Fruit fly (Drosophila melanogaster) whole organism, embryonic: ENCODE results near the gene ETHR.

ENCODE experiments used
- Adf1 ChIP-seq: fragments of 200-800 bp; sonication (Bioruptor generic); IDR thresholded peaks from 2 replicates; pipeline ENCODE4 v1.3.6; 2022; ENCODE audit warnings: missing biosample characterization, missing genetic modification characterization
- CG10543 ChIP-seq: fragments of 200-800 bp; sonication (Bioruptor generic); optimal IDR thresholded peaks from 3 replicates; lab custom pipeline; 2017; ENCODE audit warnings: missing biosample characterization, mild to moderate bottlenecking, missing genetic modification characterization, moderate library complexity
- CG13424 ChIP-seq: fragments of 200-800 bp; sonication (Bioruptor generic); optimal IDR thresholded peaks from 2 replicates; lab custom pipeline; 2019; ENCODE audit warnings: missing biosample characterization, mild to moderate bottlenecking, missing genetic modification characterization, moderate library complexity
- CG1529 ChIP-seq: fragments of 200-800 bp; sonication (Bioruptor generic); optimal IDR thresholded peaks from 3 replicates; lab custom pipeline; 2018; ENCODE audit warnings: missing biosample characterization, missing genetic modification characterization
- CG15601 ChIP-seq: fragments of 200-800 bp; sonication (Bioruptor generic); optimal IDR thresholded peaks from 3 replicates; lab custom pipeline; 2019; ENCODE audit warnings: missing biosample characterization, mild to moderate bottlenecking, missing genetic modification characterization, moderate library complexity
- CG2116 ChIP-seq: fragments of 200-800 bp; sonication (Bioruptor generic); optimal IDR thresholded peaks from 3 replicates; lab custom pipeline; 2018; ENCODE audit warnings: missing biosample characterization, mild to moderate bottlenecking, missing genetic modification characterization
- CG33213 ChIP-seq: fragments of 200-800 bp; sonication (Bioruptor generic); optimal IDR thresholded peaks from 3 replicates; lab custom pipeline; 2016; ENCODE audit warnings: missing biosample characterization, missing genetic modification characterization
- CG4328 ChIP-seq: fragments of 200-800 bp; sonication (Bioruptor generic); optimal IDR thresholded peaks from 3 replicates; lab custom pipeline; 2017; ENCODE audit warnings: missing biosample characterization, missing genetic modification reagents, missing genetic modification characterization
- CG4820 ChIP-seq: fragments of 200-800 bp; sonication (Bioruptor generic); optimal IDR thresholded peaks from 3 replicates; lab custom pipeline; 2016; ENCODE audit warnings: missing biosample characterization, missing genetic modification characterization
- CG4854 ChIP-seq: fragments of 200-800 bp; sonication (Bioruptor generic); optimal IDR thresholded peaks from 2 replicates; lab custom pipeline; 2016; ENCODE audit warnings: missing biosample characterization, missing genetic modification characterization, inconsistent platforms
- CG5953 ChIP-seq: fragments of 200-800 bp; sonication (Bioruptor generic); IDR thresholded peaks from 2 replicates; pipeline ENCODE4 v1.3.6; 2022; ENCODE audit warnings: missing biosample characterization, missing genetic modification characterization
- CG6254 ChIP-seq: fragments of 200-800 bp; sonication (Bioruptor generic); optimal IDR thresholded peaks from 3 replicates; lab custom pipeline; 2017; ENCODE audit warnings: mild to moderate bottlenecking, missing biosample characterization, missing genetic modification reagents, missing genetic modification characterization
- CG6272 ChIP-seq: fragments of 200-800 bp; sonication (Bioruptor generic); IDR thresholded peaks from 2 replicates; pipeline ENCODE4 v1.3.6; 2022; ENCODE audit warnings: missing biosample characterization, missing genetic modification characterization
- CG7271 ChIP-seq: fragments of 200-800 bp; sonication (Bioruptor generic); optimal IDR thresholded peaks from 2 replicates; lab custom pipeline; 2018; ENCODE audit warnings: missing biosample characterization, mild to moderate bottlenecking, missing genetic modification characterization, moderate library complexity
- CG7786 ChIP-seq: fragments of 200-800 bp; sonication (Bioruptor generic); optimal IDR thresholded peaks from 2 replicates; lab custom pipeline; 2016; ENCODE audit warnings: missing biosample characterization, missing genetic modification characterization
- CG7987 ChIP-seq: fragments of 200-800 bp; sonication (Bioruptor generic); optimal IDR thresholded peaks from 2 replicates; lab custom pipeline; 2018; ENCODE audit warnings: missing biosample characterization, mild to moderate bottlenecking, missing genetic modification characterization, moderate library complexity
- CG9437 ChIP-seq: fragments of 200-800 bp; sonication (Bioruptor generic); optimal IDR thresholded peaks from 2 replicates; lab custom pipeline; 2018; ENCODE audit warnings: missing biosample characterization, mild to moderate bottlenecking, missing genetic modification characterization
- Chrac-16 ChIP-seq: fragments of 200-800 bp; sonication (Bioruptor generic); optimal IDR thresholded peaks from 3 replicates; lab custom pipeline; 2016; ENCODE audit warnings: missing biosample characterization, missing genetic modification characterization
- D ChIP-seq, 2 experiments: fragments of 200-800 bp in 1 of 2; fragments of >200 bp in 1 of 2; sonication (Bioruptor generic) in 1 of 2; optimal IDR thresholded peaks; 2 replicates in 1 of 2; 3 replicates in 1 of 2; lab custom pipeline; 2017; ENCODE audit warnings: mild to moderate bottlenecking in 1 of 2, missing biosample characterization in 1 of 2, missing genetic modification characterization in 1 of 2, missing genetic modification reagents in 1 of 2
- Drgx ChIP-seq: fragments of 200-800 bp; sonication (Bioruptor generic); IDR thresholded peaks from 2 replicates; pipeline ENCODE4 v1.3.6; 2022; ENCODE audit warnings: missing biosample characterization, missing genetic modification characterization
- Gug ChIP-seq: fragments of 200-800 bp; sonication (Bioruptor generic); IDR thresholded peaks from 4 replicates; pipeline ENCODE4 v1.3.6; 2022; ENCODE audit warnings: missing biosample characterization, missing genetic modification characterization
- HmgD ChIP-seq: fragments of 200-800 bp; sonication (Bioruptor generic); optimal IDR thresholded peaks from 3 replicates; lab custom pipeline; 2016; ENCODE audit warnings: missing biosample characterization, missing genetic modification characterization
- Kr ChIP-seq: fragments of 200-800 bp; sonication (Bioruptor generic); optimal IDR thresholded peaks from 2 replicates; lab custom pipeline; 2017; ENCODE audit warnings: missing biosample characterization, mild to moderate bottlenecking, missing genetic modification characterization
- MTF-1 ChIP-seq: fragments of 200-800 bp; sonication (Bioruptor generic); optimal IDR thresholded peaks from 2 replicates; lab custom pipeline; 2018; ENCODE audit warnings: missing biosample characterization, mild to moderate bottlenecking, missing genetic modification characterization, borderline replicate concordance
- Poxn ChIP-seq: fragments of 200-800 bp; sonication (Bioruptor generic); IDR thresholded peaks from 2 replicates; pipeline ENCODE4 v1.3.6; 2022; ENCODE audit warnings: missing biosample characterization, missing genetic modification characterization
- Scr ChIP-seq: fragments of 200-800 bp; sonication (Bioruptor generic); IDR thresholded peaks from 2 replicates; pipeline ENCODE4 v1.3.6; 2022; ENCODE audit warnings: missing biosample characterization, missing genetic modification characterization; ENCODE audit not compliant: partially characterized antibody
- Sry-δ ChIP-seq: fragments of 200-800 bp; sonication (Bioruptor generic); optimal IDR thresholded peaks from 2 replicates; lab custom pipeline; 2016; ENCODE audit warnings: missing biosample characterization, missing genetic modification characterization
- Tbp ChIP-seq: fragments of >200 bp; optimal IDR thresholded peaks from 2 replicates; lab custom pipeline; 2018; ENCODE audit warnings: missing biosample characterization, missing genetic modification characterization
- abd-A ChIP-seq: fragments of 200-800 bp; sonication (Bioruptor generic); optimal IDR thresholded peaks from 3 replicates; lab custom pipeline; 2019; ENCODE audit warnings: missing biosample characterization, mild to moderate bottlenecking, missing genetic modification characterization, moderate library complexity
- az2 ChIP-seq: fragments of 200-800 bp; sonication (Bioruptor generic); optimal IDR thresholded peaks from 3 replicates; lab custom pipeline; 2016; ENCODE audit warnings: missing biosample characterization, missing genetic modification characterization
- bcd ChIP-seq: fragments of 200-800 bp; sonication (Bioruptor generic); optimal IDR thresholded peaks from 2 replicates; lab custom pipeline; 2017; ENCODE audit warnings: missing biosample characterization, mild to moderate bottlenecking, missing genetic modification characterization
- btn ChIP-seq: fragments of 200-800 bp; sonication (Bioruptor generic); optimal IDR thresholded peaks from 2 replicates; lab custom pipeline; 2016; ENCODE audit warnings: missing biosample characterization, missing genetic modification characterization
- crp ChIP-seq, 2 experiments: fragments of 200-800 bp; sonication (Bioruptor generic); optimal IDR thresholded peaks; 2 replicates in 1 of 2; 3 replicates in 1 of 2; lab custom pipeline; 2017; ENCODE audit warnings: missing biosample characterization in 2 of 2, missing genetic modification characterization in 2 of 2, mild to moderate bottlenecking in 1 of 2, moderate library complexity in 1 of 2
- cwo ChIP-seq: fragments of 200-800 bp; sonication (Bioruptor generic); optimal IDR thresholded peaks from 3 replicates; lab custom pipeline; 2017; ENCODE audit warnings: missing biosample characterization, missing genetic modification characterization, mild to moderate bottlenecking, moderate library complexity, missing genetic modification reagents
- dysf ChIP-seq: fragments of 200-800 bp; sonication (Bioruptor generic); IDR thresholded peaks from 3 replicates; pipeline ENCODE4 v1.3.6; 2022; ENCODE audit warnings: missing biosample characterization, missing genetic modification characterization
- ewg ChIP-seq: fragments of 200-800 bp; sonication (Bioruptor generic); optimal IDR thresholded peaks from 3 replicates; lab custom pipeline; 2017; ENCODE audit warnings: mild to moderate bottlenecking, missing biosample characterization, missing genetic modification reagents, missing genetic modification characterization
- luna ChIP-seq: fragments of 200-800 bp; sonication (Bioruptor generic); optimal IDR thresholded peaks from 2 replicates; lab custom pipeline; 2016; ENCODE audit warnings: missing biosample characterization, missing genetic modification characterization
- mam ChIP-seq: fragments of 200-800 bp; sonication (Bioruptor generic); optimal IDR thresholded peaks from 3 replicates; lab custom pipeline; 2016; ENCODE audit warnings: missing biosample characterization, missing genetic modification characterization
- pfk ChIP-seq: fragments of 200-800 bp; sonication (Bioruptor generic); optimal IDR thresholded peaks from 2 replicates; lab custom pipeline; 2018; ENCODE audit warnings: missing biosample characterization, mild to moderate bottlenecking, missing genetic modification characterization, moderate library complexity
- pita ChIP-seq: fragments of 200-800 bp; sonication (Bioruptor generic); optimal IDR thresholded peaks from 2 replicates; lab custom pipeline; 2017; ENCODE audit warnings: missing biosample characterization, mild to moderate bottlenecking, missing genetic modification characterization
- sc ChIP-seq, 3 experiments: fragments of >200 bp in 2 of 3; fragments of 200-800 bp in 1 of 3; sonication (Bioruptor generic) in 1 of 3; optimal IDR thresholded peaks; 2 replicates in 2 of 3; 3 replicates in 1 of 3; lab custom pipeline; 2017; ENCODE audit warnings: mild to moderate bottlenecking in 1 of 3, missing biosample characterization in 1 of 3, missing genetic modification characterization in 1 of 3, missing genetic modification reagents in 1 of 3
- sens ChIP-seq: fragments of 200-800 bp; sonication (Bioruptor generic); peaks from one replicate; lab custom pipeline; 2016; ENCODE audit warnings: missing biosample characterization, missing genetic modification characterization
- slbo ChIP-seq: fragments of 200-800 bp; sonication (Bioruptor generic); IDR thresholded peaks from 2 replicates; pipeline ENCODE4 v1.3.6; 2022; ENCODE audit warnings: missing biosample characterization, missing genetic modification characterization
- sr ChIP-seq: fragments of 200-800 bp; sonication (Bioruptor generic); IDR thresholded peaks from 3 replicates; pipeline ENCODE4 v1.3.6; 2022; ENCODE audit warnings: missing biosample characterization, missing genetic modification characterization
- sug ChIP-seq: fragments of 200-800 bp; optimal IDR thresholded peaks from 2 replicates; lab custom pipeline; 2019; ENCODE audit warnings: missing biosample characterization, mild to moderate bottlenecking, missing genetic modification characterization, moderate library complexity
- tio ChIP-seq: fragments of 200-800 bp; sonication (Bioruptor generic); optimal IDR thresholded peaks from 2 replicates; lab custom pipeline; 2017; ENCODE audit warnings: missing biosample characterization, missing genetic modification characterization, inconsistent platforms
- tup ChIP-seq: fragments of 200-800 bp; sonication (Bioruptor generic); optimal IDR thresholded peaks from 2 replicates; lab custom pipeline; 2016; ENCODE audit warnings: missing biosample characterization, mild to moderate bottlenecking, missing genetic modification characterization, moderate library complexity
- z ChIP-seq: fragments of 200-800 bp; sonication (Bioruptor generic); IDR thresholded peaks from 3 replicates; pipeline ENCODE4 v1.3.6; 2022; ENCODE audit warnings: missing biosample characterization, missing genetic modification characterization

ETHR gene

DNA sequence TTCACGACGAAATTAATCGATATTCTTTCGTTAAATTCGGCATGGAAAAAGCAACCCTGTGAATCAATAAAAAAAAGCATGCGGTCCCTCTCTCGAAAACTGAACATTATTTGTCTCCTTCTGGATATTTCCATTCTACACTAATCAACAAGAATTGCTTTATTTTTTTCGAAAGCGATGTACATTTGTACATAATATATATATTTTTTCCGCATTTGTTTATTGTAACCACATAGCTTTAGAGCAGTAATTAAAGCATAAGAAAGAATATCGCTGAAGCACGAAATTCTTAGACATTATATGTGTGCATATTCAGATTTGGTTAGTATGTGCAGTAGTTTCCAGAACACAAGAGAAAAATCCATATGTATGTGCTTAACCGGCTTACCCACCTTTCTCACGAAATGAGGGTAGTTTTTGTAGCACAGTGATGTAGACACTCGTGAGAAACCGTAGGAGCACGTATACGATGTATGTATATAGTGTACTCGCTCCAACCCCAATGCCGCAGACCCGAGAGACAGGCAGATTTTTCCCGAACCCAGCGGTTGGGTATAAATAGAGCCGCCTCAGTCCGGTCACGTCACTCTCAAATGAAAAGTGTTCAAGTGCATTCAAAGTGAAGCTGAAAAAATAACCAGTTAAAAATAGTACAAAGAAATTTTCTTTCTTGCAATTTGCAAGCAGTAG, 49.4 kb downstream of the ETHR start (continued):
- peak; percentile 90 for TF ChIP-seq cwo
- TF ChIP-seq Sry-δ (GFP tag; lab: Kevin White, UChicago), result peak; percentile 36
- no peak for TF ChIP-seq pita (GFP tag; lab: Kevin White, UChicago)
- TF ChIP-seq CG4328 (GFP tag; lab: Kevin White, UChicago), result peak; percentile 60
- peak; percentile 87 for TF ChIP-seq sug (tag; lab: Kevin White, UChicago)
- peak; percentile 54 for TF ChIP-seq CG4854 (GFP tag; lab: Kevin White, UChicago)
- peak; percentile 25 for TF ChIP-seq CG33213
- TF ChIP-seq CG5953 (GFP tag; lab: Robert Waterston, UW), result no peak
- TF ChIP-seq Chrac-16, result peak; percentile 87
- no peak for TF ChIP-seq z (GFP tag; lab: Robert Waterston, UW)
- TF ChIP-seq Tbp (GFP tag; lab: Kevin White, UChicago), result peak; percentile 89
- peak; percentile 59 for TF ChIP-seq CG4820
- TF ChIP-seq CG2116 (GFP tag; lab: Kevin White, UChicago), result peak; percentile 100
- TF ChIP-seq tup, result peak; percentile 49
- TF ChIP-seq sr (GFP tag; lab: Robert Waterston, UW), result no peak
- no peak for TF ChIP-seq Kr (GFP tag; lab: Kevin White, UChicago)
- peak; percentile 60 for TF ChIP-seq MTF-1 (GFP tag; lab: Kevin White, UChicago)
- peak; percentile 91 for TF ChIP-seq abd-A
- peak; percentile 74 for TF ChIP-seq HmgD (GFP tag; lab: Kevin White, UChicago)
- peak; percentile 92 for TF ChIP-seq sens
- TF ChIP-seq az2 (GFP tag; lab: Kevin White, UChicago), result peak; percentile 80
- TF ChIP-seq D (optimal IDR thresholded peaks at IDR 0.05; lab: Kevin White, UChicago), result no peak
- peak; percentile 71 for TF ChIP-seq D (GFP tag; optimal IDR thresholded peaks at IDR 0.05; lab: Kevin White, UChicago)
- TF ChIP-seq ewg (GFP tag; lab: Kevin White, UChicago), result peak; percentile 63
- TF ChIP-seq CG7271 (tag; lab: Kevin White, UChicago), result peak; percentile 47
- TF ChIP-seq CG7786 (GFP tag; lab: Kevin White, UChicago), result peak; percentile 53
- no peak for TF ChIP-seq Scr
- TF ChIP-seq CG13424 (tag; lab: Kevin White, UChicago), result peak; percentile 91
- peak; percentile 66 for TF ChIP-seq CG1529
- peak; percentile 85 for TF ChIP-seq bcd (GFP tag; lab: Kevin White, UChicago)
- peak; percentile 33 for TF ChIP-seq btn (GFP tag; lab: Kevin White, UChicago)
- peak; percentile 85 for TF ChIP-seq tio (GFP tag; lab: Kevin White, UChicago)
- no peak for TF ChIP-seq slbo (GFP tag; lab: Robert Waterston, UW)
- peak; percentile 67 for TF ChIP-seq Gug
- TF ChIP-seq CG6272 (GFP tag; lab: Robert Waterston, UW), result no peak; the same call in none of the 2 replicates
- TF ChIP-seq CG10543 (GFP tag; lab: Kevin White, UChicago), result peak; percentile 86
- peak; percentile 75 for TF ChIP-seq CG7987
- TF ChIP-seq Drgx (GFP tag; lab: Robert Waterston, UW), result no peak
- TF ChIP-seq sc (optimal IDR thresholded peaks at IDR 0.05; lab: Kevin White, UChicago), result no peak
- TF ChIP-seq sc (GFP tag; optimal IDR thresholded peaks at IDR 0.05; lab: Kevin White, UChicago), result peak; percentile 69
- peak; percentile 80 for TF ChIP-seq mam (GFP tag; lab: Kevin White, UChicago)
- TF ChIP-seq CG6254 (GFP tag; lab: Kevin White, UChicago), result peak; percentile 84
- no peak for TF ChIP-seq Poxn (GFP tag; lab: Robert Waterston, UW)
- TF ChIP-seq pfk (GFP tag; lab: Kevin White, UChicago), result peak; percentile 22
- peak in 1 of 2 experiments; percentile 46 for TF ChIP-seq crp (GFP tag; optimal IDR thresholded peaks at IDR 0.05; lab: Kevin White, UChicago)
- TF ChIP-seq Adf1 (GFP tag; lab: Robert Waterston, UW), result no peak
- peak; percentile 83 for TF ChIP-seq CG9437
- TF ChIP-seq luna (GFP tag; lab: Kevin White, UChicago), result peak; percentile 24
- peak; percentile 81 for TF ChIP-seq CG15601 (tag; lab: Kevin White, UChicago)
- TF ChIP-seq dysf, result no peak
